Fruit fly (Drosophila melanogaster) whole organism, wandering third instar larva: ENCODE data around the gene CG31457.
A peak's percentile ranks its signal among the peaks of the same experiment; 100 is the strongest.

Experiments
- Abd-B ChIP-seq: fragments of >200 bp; optimal IDR thresholded peaks from 2 replicates; lab custom pipeline; 2017; ENCODE audit warnings: missing biosample characterization, missing genetic modification characterization
- CG32264 ChIP-seq: fragments of 200-800 bp; sonication (Bioruptor generic); optimal IDR thresholded peaks from 2 replicates; lab custom pipeline; 2016; ENCODE audit warnings: missing biosample characterization, missing genetic modification characterization
- CrebA ChIP-seq: fragments of 200-800 bp; sonication (Bioruptor generic); optimal IDR thresholded peaks from 2 replicates; lab custom pipeline; 2016; ENCODE audit warnings: missing biosample characterization, mild to moderate bottlenecking, missing genetic modification characterization, borderline replicate concordance
- Dfd ChIP-seq: fragments of >200 bp; optimal IDR thresholded peaks from 2 replicates; lab custom pipeline; 2017; ENCODE audit warnings: missing biosample characterization, missing genetic modification characterization
- Dif ChIP-seq: fragments of 200-275, 200-300 bp; sonication (Bioruptor generic); optimal IDR thresholded peaks from 2 replicates; lab custom pipeline; 2018; ENCODE audit warnings: missing biosample characterization, missing genetic modification characterization; ENCODE audit not compliant: partially characterized antibody
- GATAd ChIP-seq: sonication (Bioruptor generic); optimal IDR thresholded peaks from 2 replicates; lab custom pipeline; 2016; ENCODE audit warnings: missing biosample characterization, missing genetic modification characterization
- HLH106 ChIP-seq: fragments of 200-800 bp; optimal IDR thresholded peaks from 3 replicates; lab custom pipeline; 2019; ENCODE audit warnings: missing biosample characterization, mild to moderate bottlenecking, missing genetic modification characterization, moderate library complexity
- Hnf4 ChIP-seq: fragments of 200-800 bp; sonication (Bioruptor generic); optimal IDR thresholded peaks from 2 replicates; lab custom pipeline; 2016; ENCODE audit warnings: missing biosample characterization, mild to moderate bottlenecking, missing genetic modification characterization
- Hr78 ChIP-seq: fragments of >200 bp; optimal IDR thresholded peaks from 2 replicates; lab custom pipeline; 2017; ENCODE audit warnings: missing biosample characterization, missing genetic modification characterization
- Hr83 ChIP-seq: fragments of 200-300 bp; sonication (Bioruptor generic); optimal IDR thresholded peaks from 2 replicates; lab custom pipeline; 2016; ENCODE audit warnings: missing biosample characterization, mild to moderate bottlenecking, missing genetic modification characterization, moderate library complexity; ENCODE audit not compliant: poor library complexity, severe bottlenecking
- Jra ChIP-seq: sonication (Bioruptor generic); optimal IDR thresholded peaks from 2 replicates; lab custom pipeline; 2016; ENCODE audit warnings: missing biosample characterization, missing genetic modification characterization
- Mio ChIP-seq: sonication (Bioruptor generic); optimal IDR thresholded peaks from 2 replicates; lab custom pipeline; 2016; ENCODE audit warnings: missing biosample characterization, missing genetic modification characterization
- Rel ChIP-seq, 2 experiments: fragments of 200-800 bp; sonication (Bioruptor generic) in 1 of 2; optimal IDR thresholded peaks; 2 replicates in 1 of 2; 3 replicates in 1 of 2; lab custom pipeline; 2016 to 2019; ENCODE audit warnings: mild to moderate bottlenecking in 2 of 2, missing biosample characterization in 2 of 2, missing genetic modification characterization in 2 of 2, moderate library complexity in 1 of 2
- Sp1 ChIP-seq: fragments of 200-800 bp; sonication (Bioruptor generic); optimal IDR thresholded peaks from 3 replicates; lab custom pipeline; 2019; ENCODE audit warnings: missing biosample characterization, mild to moderate bottlenecking, missing genetic modification characterization, moderate library complexity
- br ChIP-seq: fragments of 200-800 bp; sonication (Bioruptor generic); optimal IDR thresholded peaks from 2 replicates; lab custom pipeline; 2016; ENCODE audit warnings: missing biosample characterization, missing genetic modification characterization
- brk ChIP-seq: fragments of 200-800 bp; sonication (Bioruptor generic); optimal IDR thresholded peaks from 2 replicates; lab custom pipeline; 2016; ENCODE audit warnings: missing biosample characterization, mild to moderate bottlenecking, missing genetic modification characterization
- dl ChIP-seq, 2 experiments: fragments of 175-275, 200-275 bp in 1 of 2; fragments of 200-275 bp in 1 of 2; sonication (Bioruptor generic); optimal IDR thresholded peaks; lab custom pipeline; 2018; ENCODE audit warnings: mild to moderate bottlenecking in 2 of 2, missing biosample characterization in 2 of 2, missing genetic modification characterization in 2 of 2, moderate library complexity in 2 of 2; ENCODE audit not compliant: partially characterized antibody in 2 of 2, insufficient read depth in 1 of 2
- dsf ChIP-seq: sonication (Bioruptor generic); optimal IDR thresholded peaks from 2 replicates; lab custom pipeline; 2016; ENCODE audit warnings: missing biosample characterization, missing genetic modification characterization, borderline replicate concordance
- ey ChIP-seq: fragments of 200-800 bp; sonication (Bioruptor generic); optimal IDR thresholded peaks from 2 replicates; lab custom pipeline; 2016; ENCODE audit warnings: missing biosample characterization, missing genetic modification characterization
- foxo ChIP-seq, 2 experiments: fragments of 200-800 bp; sonication (Bioruptor generic); optimal IDR thresholded peaks; 2 replicates in 1 of 2; 3 replicates in 1 of 2; lab custom pipeline; 2016 to 2017; ENCODE audit warnings: missing biosample characterization in 2 of 2, missing genetic modification characterization in 2 of 2
- fru ChIP-seq: fragments of 200-800 bp; sonication (Bioruptor generic); optimal IDR thresholded peaks from 3 replicates; lab custom pipeline; 2016; ENCODE audit warnings: missing biosample characterization, mild to moderate bottlenecking, missing genetic modification characterization
- h ChIP-seq: fragments of 200-800 bp; sonication (Bioruptor generic); optimal IDR thresholded peaks from 3 replicates; lab custom pipeline; 2016; ENCODE audit warnings: missing biosample characterization, mild to moderate bottlenecking, missing genetic modification characterization
- jim ChIP-seq: fragments of 175-275, 200-325 bp; sonication (Bioruptor generic); optimal IDR thresholded peaks from 2 replicates; lab custom pipeline; 2016; ENCODE audit warnings: missing biosample characterization, mild to moderate bottlenecking, missing genetic modification characterization
- psq ChIP-seq: fragments of 200-800 bp; sonication (Bioruptor generic); optimal IDR thresholded peaks from 3 replicates; lab custom pipeline; 2017; ENCODE audit warnings: missing biosample characterization, mild to moderate bottlenecking, missing genetic modification characterization, moderate library complexity
- rgr ChIP-seq: fragments of 200-800 bp; sonication (Bioruptor generic); optimal IDR thresholded peaks from 3 replicates; lab custom pipeline; 2016; ENCODE audit warnings: missing biosample characterization, mild to moderate bottlenecking, missing genetic modification characterization
- sage ChIP-seq: fragments of 200-800 bp; sonication (Bioruptor generic); optimal IDR thresholded peaks from 2 replicates; lab custom pipeline; 2016; ENCODE audit warnings: missing biosample characterization, mild to moderate bottlenecking, missing genetic modification characterization
- sv ChIP-seq: fragments of 200-800 bp; sonication (Bioruptor generic); optimal IDR thresholded peaks from 3 replicates; lab custom pipeline; 2016; ENCODE audit warnings: missing biosample characterization, missing genetic modification characterization
- tai ChIP-seq: sonication (Bioruptor generic); optimal IDR thresholded peaks from 2 replicates; lab custom pipeline; 2016; ENCODE audit warnings: missing biosample characterization, missing genetic modification characterization
- usp ChIP-seq: fragments of >200 bp; optimal IDR thresholded peaks from 2 replicates; lab custom pipeline; 2017; ENCODE audit warnings: missing biosample characterization, missing genetic modification characterization
- woc ChIP-seq: sonication (Bioruptor generic); optimal IDR thresholded peaks from 2 replicates; lab custom pipeline; 2016; ENCODE audit warnings: missing biosample characterization, mild to moderate bottlenecking, missing genetic modification characterization

The CG31457 gene

dm6 chr3R:23133301-23133828, 5.6 kb upstream of the CG31457 start:
- TF ChIP-seq foxo (GFP tag; optimal IDR thresholded peaks at IDR 0.05; lab: Kevin White, UChicago) (peak in 1 of 2 experiments; percentile 20), dl (GFP tag; optimal IDR thresholded peaks at IDR 0.05; lab: Kevin White, UChicago; ENCODE audit: insufficient read depth in 1 of 2, partially characterized antibody in 2 of 2) (no peak), HLH106 (peak; percentile 12), Dif (peak; percentile 8)

dm6 chr3R:23132299-23132698, 4.5 kb upstream of the CG31457 start:
- TF ChIP-seq dl (GFP tag; optimal IDR thresholded peaks at IDR 0.05; lab: Kevin White, UChicago; ENCODE audit: insufficient read depth in 1 of 2, partially characterized antibody in 2 of 2), result no peak
- TF ChIP-seq Dif, result peak; percentile 42
- TF ChIP-seq Dfd (GFP tag; lab: Kevin White, UChicago), result no peak

- TF ChIP-seq dsf (GFP tag; lab: Kevin White, UChicago) (no peak), Dif (no peak), h (GFP tag; lab: Kevin White, UChicago) (no peak), Hr78 (no peak), usp (no peak), dl (GFP tag; optimal IDR thresholded peaks at IDR 0.05; lab: Kevin White, UChicago; ENCODE audit: insufficient read depth in 1 of 2, partially characterized antibody in 2 of 2) (no peak), sage (no peak), woc (GFP tag; lab: Kevin White, UChicago) (no peak), fru (no peak), ey (GFP tag; lab: Kevin White, UChicago) (no peak), brk (no peak), Mio (GFP tag; lab: Kevin White, UChicago) (no peak), tai (GFP tag; lab: Kevin White, UChicago) (no peak), Rel (GFP tag; optimal IDR thresholded peaks at IDR 0.05; lab: Kevin White, UChicago) (no peak), Rel (tag; optimal IDR thresholded peaks at IDR 0.05; lab: Kevin White, UChicago) (no peak), GATAd (GFP tag; lab: Kevin White, UChicago) (no peak), Jra (GFP tag; lab: Kevin White, UChicago) (no peak)
Measured at dm6 chr3R:23131341-23131884, 3.6 kb upstream of the CG31457 start.

dm6 chr3R:23130884-23131283, 3.1 kb upstream of the CG31457 start:
- TF ChIP-seq Dfd (GFP tag; lab: Kevin White, UChicago) (peak; percentile 29), Hr83 (no peak)

dm6 chr3R:23130181-23130580, 2.4 kb upstream of the CG31457 start:
- TF ChIP-seq CG32264 (GFP tag; lab: Kevin White, UChicago) (no peak), jim (GFP tag; lab: Kevin White, UChicago) (no peak)

dm6 chr3R:23129617-23130016, 1.8 kb upstream of the CG31457 start:
- TF ChIP-seq ey (GFP tag; lab: Kevin White, UChicago), result no peak
- no peak for TF ChIP-seq CG32264 (GFP tag; lab: Kevin White, UChicago)
- no peak for TF ChIP-seq sv
- TF ChIP-seq, all 38 proteins: peak for 0

dm6 chr3R:23126241-23127022, 1.3 kb downstream of the CG31457 start, which contains the start of gene CG31365:
Gene CG31365, minus strand, starts transcription at chr3R:23126422.
- TF ChIP-seq psq (GFP tag; lab: Kevin White, UChicago), result no peak
- no peak for TF ChIP-seq Rel (GFP tag; optimal IDR thresholded peaks at IDR 0.05; lab: Kevin White, UChicago)
- TF ChIP-seq Rel (tag; optimal IDR thresholded peaks at IDR 0.05; lab: Kevin White, UChicago), result peak; percentile 52
- no peak for TF ChIP-seq foxo (GFP tag; optimal IDR thresholded peaks at IDR 0.05; lab: Kevin White, UChicago)
- TF ChIP-seq Sp1, result peak; percentile 47
- no peak for TF ChIP-seq Abd-B (GFP tag; lab: Kevin White, UChicago)
- TF ChIP-seq br, result no peak
- TF ChIP-seq h (GFP tag; lab: Kevin White, UChicago), result no peak
- no peak for TF ChIP-seq HLH106
- no peak for TF ChIP-seq Hnf4
- no peak for TF ChIP-seq GATAd (GFP tag; lab: Kevin White, UChicago)
- TF ChIP-seq rgr, result peak; percentile 31
- TF ChIP-seq Jra (GFP tag; lab: Kevin White, UChicago), result no peak
- no peak for TF ChIP-seq sv
- TF ChIP-seq CrebA, result no peak
- TF ChIP-seq CG32264 (GFP tag; lab: Kevin White, UChicago), result no peak
- no peak for TF ChIP-seq woc (GFP tag; lab: Kevin White, UChicago)
